Fruit fly (Drosophila melanogaster) whole organism, embryonic: ENCODE results near the gene CG1136.

Experiments
- Adf1 ChIP-seq: fragments of 200-800 bp; sonication (Bioruptor generic); IDR thresholded peaks from 2 replicates; pipeline ENCODE4 v1.3.6; 2022; ENCODE audit warnings: missing biosample characterization, missing genetic modification characterization
- Antp ChIP-seq: fragments of 200-800 bp; sonication (Bioruptor generic); optimal IDR thresholded peaks from 3 replicates; lab custom pipeline; 2016; ENCODE audit warnings: missing biosample characterization, missing genetic modification characterization
- Atf-2 ChIP-seq: fragments of 200-800 bp; sonication (Bioruptor generic); optimal IDR thresholded peaks from 2 replicates; lab custom pipeline; 2016; ENCODE audit warnings: missing biosample characterization, missing genetic modification characterization
- B-H1 ChIP-seq: fragments of 200-800 bp; sonication (Bioruptor generic); IDR thresholded peaks from 3 replicates; pipeline ENCODE4 v1.3.6; 2022; ENCODE audit warnings: missing biosample characterization, missing genetic modification characterization
- CG11093 ChIP-seq: fragments of 200-800 bp; sonication (Bioruptor generic); IDR thresholded peaks from 3 replicates; pipeline ENCODE4 v1.3.6; 2022; ENCODE audit warnings: missing biosample characterization, missing genetic modification characterization
- CG12071 ChIP-seq: fragments of 200-800 bp; sonication (Bioruptor generic); optimal IDR thresholded peaks from 3 replicates; lab custom pipeline; 2018; ENCODE audit warnings: missing biosample characterization, mild to moderate bottlenecking, missing genetic modification characterization
- CG12236 ChIP-seq: fragments of 200-800 bp; sonication (Bioruptor generic); optimal IDR thresholded peaks from 2 replicates; lab custom pipeline; 2016; ENCODE audit warnings: missing biosample characterization, missing genetic modification characterization
- CG12769 ChIP-seq: fragments of 200-800 bp; sonication (Bioruptor generic); optimal IDR thresholded peaks from 2 replicates; lab custom pipeline; 2019; ENCODE audit warnings: missing biosample characterization, mild to moderate bottlenecking, missing genetic modification characterization, moderate library complexity
- CG14014 ChIP-seq: fragments of 200-800 bp; sonication (Bioruptor generic); IDR thresholded peaks from 2 replicates; pipeline ENCODE4 v1.3.6; 2022; ENCODE audit warnings: missing biosample characterization, missing genetic modification characterization
- CG14710 ChIP-seq: fragments of 200-800 bp; sonication (Bioruptor generic); optimal IDR thresholded peaks from 3 replicates; lab custom pipeline; 2019; ENCODE audit warnings: missing biosample characterization, mild to moderate bottlenecking, missing genetic modification characterization, moderate library complexity
- CG15696 ChIP-seq: fragments of 200-800 bp; sonication (Bioruptor generic); optimal IDR thresholded peaks from 2 replicates; lab custom pipeline; 2019; ENCODE audit warnings: missing biosample characterization, mild to moderate bottlenecking, missing genetic modification characterization, moderate library complexity
- CG17186 ChIP-seq: fragments of 200-800 bp; sonication (Bioruptor generic); optimal IDR thresholded peaks from 3 replicates; lab custom pipeline; 2017; ENCODE audit warnings: missing biosample characterization, missing genetic modification reagents, missing genetic modification characterization
- CG18476 ChIP-seq: fragments of 200-800 bp; sonication (Bioruptor generic); optimal IDR thresholded peaks from 2 replicates; lab custom pipeline; 2016; ENCODE audit warnings: missing biosample characterization, mild to moderate bottlenecking, missing genetic modification characterization
- CG2199 ChIP-seq: fragments of 200-800 bp; sonication (Bioruptor generic); IDR thresholded peaks from 3 replicates; pipeline ENCODE4 v1.3.6; 2022; ENCODE audit warnings: missing biosample characterization, missing genetic modification characterization
- CG31224 ChIP-seq: fragments of 200-800 bp; sonication (Bioruptor generic); IDR thresholded peaks from 2 replicates; pipeline ENCODE4 v1.3.6; 2022; ENCODE audit warnings: missing biosample characterization, missing genetic modification characterization
- CG3995 ChIP-seq: fragments of 200-800 bp; sonication (Bioruptor generic); optimal IDR thresholded peaks from 3 replicates; lab custom pipeline; 2016; ENCODE audit warnings: missing biosample characterization, missing genetic modification characterization
- CG4328 ChIP-seq: fragments of 200-800 bp; sonication (Bioruptor generic); optimal IDR thresholded peaks from 3 replicates; lab custom pipeline; 2017; ENCODE audit warnings: missing biosample characterization, missing genetic modification reagents, missing genetic modification characterization
- CG4730 ChIP-seq: fragments of 200-800 bp; sonication (Bioruptor generic); IDR thresholded peaks from 2 replicates; pipeline ENCODE4 v1.3.6; 2022; ENCODE audit warnings: missing biosample characterization, missing genetic modification characterization
- CG6254 ChIP-seq: fragments of 200-800 bp; sonication (Bioruptor generic); optimal IDR thresholded peaks from 3 replicates; lab custom pipeline; 2017; ENCODE audit warnings: mild to moderate bottlenecking, missing biosample characterization, missing genetic modification reagents, missing genetic modification characterization
- CG6791 ChIP-seq: fragments of 200-800 bp; sonication (Bioruptor generic); IDR thresholded peaks from 3 replicates; pipeline ENCODE4 v1.3.6; 2022; ENCODE audit warnings: missing biosample characterization, missing genetic modification characterization; ENCODE audit not compliant: partially characterized antibody
- CG7372 ChIP-seq: fragments of 200-800 bp; sonication (Bioruptor generic); IDR thresholded peaks from 2 replicates; pipeline ENCODE4 v1.3.6; 2022; ENCODE audit warnings: missing biosample characterization, missing genetic modification characterization
- CG7987 ChIP-seq: fragments of 200-800 bp; sonication (Bioruptor generic); optimal IDR thresholded peaks from 2 replicates; lab custom pipeline; 2018; ENCODE audit warnings: missing biosample characterization, mild to moderate bottlenecking, missing genetic modification characterization, moderate library complexity
- CG8388 ChIP-seq: fragments of 200-800 bp; sonication (Bioruptor generic); optimal IDR thresholded peaks from 2 replicates; lab custom pipeline; 2019; ENCODE audit warnings: missing biosample characterization, mild to moderate bottlenecking, missing genetic modification characterization, moderate library complexity
- D ChIP-seq, 2 experiments: fragments of 200-800 bp in 1 of 2; fragments of >200 bp in 1 of 2; sonication (Bioruptor generic) in 1 of 2; optimal IDR thresholded peaks; 2 replicates in 1 of 2; 3 replicates in 1 of 2; lab custom pipeline; 2017; ENCODE audit warnings: mild to moderate bottlenecking in 1 of 2, missing biosample characterization in 1 of 2, missing genetic modification characterization in 1 of 2, missing genetic modification reagents in 1 of 2
- Dip3 ChIP-seq: fragments of 200-800 bp; sonication (Bioruptor generic); optimal IDR thresholded peaks from 3 replicates; lab custom pipeline; 2016; ENCODE audit warnings: missing biosample characterization, missing genetic modification characterization
- HHEX ChIP-seq: fragments of 200-800 bp; sonication (Bioruptor generic); optimal IDR thresholded peaks from 3 replicates; lab custom pipeline; 2017; ENCODE audit warnings: missing biosample characterization, mild to moderate bottlenecking, missing genetic modification characterization, missing genetic modification reagents
- HLH4C ChIP-seq: fragments of 200-800 bp; sonication (Bioruptor generic); IDR thresholded peaks from 3 replicates; pipeline ENCODE4 v1.3.6; 2022; ENCODE audit warnings: missing biosample characterization, missing genetic modification characterization; ENCODE audit not compliant: partially characterized antibody
- Kr ChIP-seq: fragments of 200-800 bp; sonication (Bioruptor generic); optimal IDR thresholded peaks from 2 replicates; lab custom pipeline; 2017; ENCODE audit warnings: missing biosample characterization, mild to moderate bottlenecking, missing genetic modification characterization
- NC2α ChIP-seq: fragments of 200-800 bp; sonication (Bioruptor generic); optimal IDR thresholded peaks from 2 replicates; lab custom pipeline; 2016; ENCODE audit warnings: missing biosample characterization, missing genetic modification characterization
- Nf-YA ChIP-seq: fragments of 200-800 bp; sonication (Bioruptor generic); IDR thresholded peaks from 2 replicates; pipeline ENCODE4 v1.3.6; 2022; ENCODE audit warnings: missing biosample characterization, missing genetic modification characterization
- Sox100B ChIP-seq: fragments of 200-800 bp; sonication (Bioruptor generic); optimal IDR thresholded peaks from 3 replicates; lab custom pipeline; 2018; ENCODE audit warnings: missing biosample characterization, mild to moderate bottlenecking, missing genetic modification characterization
- Xbp1 ChIP-seq: fragments of 200-800 bp; sonication (Bioruptor generic); optimal IDR thresholded peaks from 3 replicates; lab custom pipeline; 2016; ENCODE audit warnings: missing biosample characterization, mild to moderate bottlenecking, missing genetic modification characterization
- YL-1 ChIP-seq: fragments of 200-800 bp; sonication (Bioruptor generic); optimal IDR thresholded peaks from 3 replicates; lab custom pipeline; 2017; ENCODE audit warnings: missing biosample characterization, mild to moderate bottlenecking, missing genetic modification characterization
- ara ChIP-seq: fragments of 200-800 bp; sonication (Bioruptor generic); IDR thresholded peaks from 2 replicates; pipeline ENCODE4 v1.3.6; 2022; ENCODE audit warnings: missing biosample characterization, missing genetic modification characterization
- btn ChIP-seq: fragments of 200-800 bp; sonication (Bioruptor generic); optimal IDR thresholded peaks from 2 replicates; lab custom pipeline; 2016; ENCODE audit warnings: missing biosample characterization, missing genetic modification characterization
- chm ChIP-seq: fragments of 200-800 bp; sonication (Bioruptor generic); IDR thresholded peaks from 2 replicates; pipeline ENCODE4 v1.3.6; 2022; ENCODE audit warnings: missing biosample characterization, missing genetic modification characterization
- crc ChIP-seq: fragments of 200-800 bp; sonication (Bioruptor generic); optimal IDR thresholded peaks from 2 replicates; lab custom pipeline; 2016; ENCODE audit warnings: missing biosample characterization, missing genetic modification characterization
- fd3F ChIP-seq: fragments of 200-800 bp; sonication (Bioruptor generic); optimal IDR thresholded peaks from 2 replicates; lab custom pipeline; 2018; ENCODE audit warnings: missing biosample characterization, mild to moderate bottlenecking, missing genetic modification characterization, moderate library complexity
- fd96Cb ChIP-seq: fragments of 200-800 bp; sonication (Bioruptor generic); optimal IDR thresholded peaks from 2 replicates; lab custom pipeline; 2018; ENCODE audit warnings: missing biosample characterization, mild to moderate bottlenecking, missing genetic modification characterization, moderate library complexity
- gcm ChIP-seq: fragments of 200-800 bp; sonication (Bioruptor generic); optimal IDR thresholded peaks from 2 replicates; lab custom pipeline; 2019; ENCODE audit warnings: missing biosample characterization, mild to moderate bottlenecking, missing genetic modification characterization, moderate library complexity
- gt ChIP-seq: fragments of 200-800 bp; sonication (Bioruptor generic); IDR thresholded peaks from 2 replicates; pipeline ENCODE4 v1.3.6; 2022; ENCODE audit warnings: missing biosample characterization, missing genetic modification characterization
- nau ChIP-seq: fragments of 200-800 bp; sonication (Bioruptor generic); optimal IDR thresholded peaks from 3 replicates; lab custom pipeline; 2017; ENCODE audit warnings: missing biosample characterization, mild to moderate bottlenecking, missing genetic modification characterization, missing genetic modification reagents
- pan ChIP-seq, 4 experiments: fragments of >200 bp in 3 of 4; fragments of 200-800 bp in 1 of 4; sonication (Bioruptor generic) in 1 of 4; optimal IDR thresholded peaks in 3 of 4; IDR thresholded peaks in 1 of 4; 2 replicates each; pipeline versions ENCODE4 v1.3.6 to Lab custom; 2017 to 2022; ENCODE audit warnings: missing biosample characterization in 2 of 4, missing genetic modification characterization in 2 of 4, mixed read lengths in 1 of 4
- schlank ChIP-seq: fragments of 200-800 bp; sonication (Bioruptor generic); optimal IDR thresholded peaks from 2 replicates; lab custom pipeline; 2018; ENCODE audit warnings: missing biosample characterization, mild to moderate bottlenecking, missing genetic modification characterization
- sqz ChIP-seq: fragments of 200-800 bp; sonication (Bioruptor generic); optimal IDR thresholded peaks from 3 replicates; lab custom pipeline; 2018; ENCODE audit warnings: missing biosample characterization, mild to moderate bottlenecking, missing genetic modification characterization
- tll ChIP-seq, 2 experiments: fragments of 200-800 bp in 1 of 2; fragments of >200 bp in 1 of 2; sonication (Bioruptor generic) in 1 of 2; optimal IDR thresholded peaks; 2 replicates each; lab custom pipeline; 2017 to 2019; ENCODE audit warnings: missing biosample characterization in 2 of 2, missing genetic modification characterization in 2 of 2, mild to moderate bottlenecking in 1 of 2, moderate library complexity in 1 of 2
- tna ChIP-seq: fragments of 200-800 bp; sonication (Bioruptor generic); IDR thresholded peaks from 2 replicates; pipeline ENCODE4 v1.3.6; 2022; ENCODE audit warnings: missing biosample characterization, missing genetic modification characterization; ENCODE audit not compliant: partially characterized antibody
- vfl ChIP-seq: fragments of 200-800 bp; sonication (Bioruptor generic); optimal IDR thresholded peaks from 2 replicates; lab custom pipeline; 2016; ENCODE audit warnings: missing biosample characterization, missing genetic modification characterization
- vnd ChIP-seq: fragments of 200-800 bp; sonication (Bioruptor generic); IDR thresholded peaks from 3 replicates; pipeline ENCODE4 v1.3.6; 2022; ENCODE audit warnings: missing biosample characterization, missing genetic modification characterization; ENCODE audit not compliant: partially characterized antibody

CG1136 gene

dm6 chr3L:4016754-4017153 lies 29.6 kb upstream of the CG1136 start (continued):
- peak; percentile 25 for TF ChIP-seq CG12071 (GFP tag; lab: Kevin White, UChicago)
- no peak for TF ChIP-seq CG7987
- TF ChIP-seq CG6791 (GFP tag; lab: Robert Waterston, UW), result no peak
- TF ChIP-seq crc (GFP tag; lab: Kevin White, UChicago), result no peak
- TF ChIP-seq CG8388, result peak; percentile 54
- no peak for TF ChIP-seq CG7372 (GFP tag; lab: Robert Waterston, UW)
- TF ChIP-seq Adf1 (GFP tag; lab: Robert Waterston, UW), result no peak
- peak; percentile 42; the same call in 1 of the 2 replicates for TF ChIP-seq CG14014 (GFP tag; lab: Robert Waterston, UW)
- TF ChIP-seq CG3995 (GFP tag; lab: Kevin White, UChicago), result no peak
- peak; percentile 72 for TF ChIP-seq Antp (GFP tag; lab: Kevin White, UChicago)
- TF ChIP-seq gcm (GFP tag; lab: Kevin White, UChicago), result peak; percentile 12
- TF ChIP-seq schlank (tag; lab: Kevin White, UChicago), result no peak
- peak; percentile 43 for TF ChIP-seq CG12769
- TF ChIP-seq CG17186 (GFP tag; lab: Kevin White, UChicago), result peak; percentile 42
- TF ChIP-seq tll (GFP tag; optimal IDR thresholded peaks at IDR 0.05; lab: Kevin White, UChicago), result no peak
- TF ChIP-seq CG14710 (tag; lab: Kevin White, UChicago), result peak; percentile 70
- no peak for TF ChIP-seq pan (optimal IDR thresholded peaks at IDR 0.05; lab: Kevin White, UChicago)
- peak in 1 of 2 experiments; percentile 71 for TF ChIP-seq pan (GFP tag; optimal IDR thresholded peaks at IDR 0.05 in 1 of 2, IDR thresholded peaks at IDR 0.05 in 1 of 2)
- peak; percentile 91 for TF ChIP-seq chm (GFP tag; lab: Robert Waterston, UW)
- no peak for TF ChIP-seq YL-1 (GFP tag; lab: Kevin White, UChicago)
- TF ChIP-seq fd3F, result no peak
- TF ChIP-seq Atf-2, result peak; percentile 32
- peak; percentile 58 for TF ChIP-seq CG4730
- TF ChIP-seq ara, result peak; percentile 90
- peak; percentile 61 for TF ChIP-seq Nf-YA
- peak; percentile 35 for TF ChIP-seq HHEX (GFP tag; lab: Kevin White, UChicago)
- peak; percentile 3 for TF ChIP-seq sqz (GFP tag; lab: Kevin White, UChicago)
- peak; percentile 25 for TF ChIP-seq Sox100B (GFP tag; lab: Kevin White, UChicago)
- no peak for TF ChIP-seq vfl (GFP tag; lab: Kevin White, UChicago)
- peak; percentile 54 for TF ChIP-seq btn (GFP tag; lab: Kevin White, UChicago)
- no peak for TF ChIP-seq Kr (GFP tag; lab: Kevin White, UChicago)
- no peak for TF ChIP-seq vnd
- TF ChIP-seq B-H1 (GFP tag; lab: Robert Waterston, UW), result 0 out of 3 replicates have a peak, but pooled peaks have one; percentile 11
- peak; percentile 39 for TF ChIP-seq CG12236 (GFP tag; lab: Kevin White, UChicago)
- TF ChIP-seq CG15696 (tag; lab: Kevin White, UChicago), result peak; percentile 89
- TF ChIP-seq CG31224 (GFP tag; lab: Robert Waterston, UW), result 0 out of 2 replicates have a peak, but pooled peaks have one; percentile 25
- TF ChIP-seq HLH4C (GFP tag; lab: Robert Waterston, UW), result no peak
- TF ChIP-seq gt, result peak; percentile 55; the same call in 1 of the 2 replicates
- TF ChIP-seq CG18476 (GFP tag; lab: Kevin White, UChicago), result peak; percentile 24
- TF ChIP-seq CG6254, result peak; percentile 66
- peak; percentile 75 for TF ChIP-seq Xbp1
- TF ChIP-seq tna (GFP tag; lab: Robert Waterston, UW), result no peak
- peak; percentile 28; the same call in 1 of the 3 replicates for TF ChIP-seq CG2199
- no peak for TF ChIP-seq D (optimal IDR thresholded peaks at IDR 0.05; lab: Kevin White, UChicago)
- peak; percentile 70 for TF ChIP-seq D (GFP tag; optimal IDR thresholded peaks at IDR 0.05; lab: Kevin White, UChicago)
- TF ChIP-seq nau (GFP tag; lab: Kevin White, UChicago), result no peak
- peak; percentile 69; the same call in 1 of the 3 replicates for TF ChIP-seq CG11093 (GFP tag; lab: Robert Waterston, UW)
- TF ChIP-seq Dip3 (GFP tag; lab: Kevin White, UChicago), result no peak
- no peak for TF ChIP-seq CG4328 (GFP tag; lab: Kevin White, UChicago)
- peak; percentile 76 for TF ChIP-seq fd96Cb
- no peak for TF ChIP-seq NC2α (GFP tag; lab: Kevin White, UChicago)
